Fruit fly (Drosophila melanogaster) whole organism, embryonic: ENCODE data around the gene bin.

Experiments
- Ada2b ChIP-seq: fragments of 200-800 bp; sonication (Bioruptor generic); IDR thresholded peaks from 2 replicates; pipeline ENCODE4 v1.3.6; 2022; ENCODE audit warnings: missing biosample characterization, missing genetic modification characterization
- CG10209 ChIP-seq: fragments of 200-800 bp; sonication (Bioruptor generic); optimal IDR thresholded peaks from 3 replicates; lab custom pipeline; 2017; ENCODE audit warnings: missing biosample characterization, mild to moderate bottlenecking, missing genetic modification characterization, missing genetic modification reagents
- CG1024 ChIP-seq: fragments of 200-800 bp; sonication (Bioruptor generic); IDR thresholded peaks from 2 replicates; pipeline ENCODE4 v1.3.6; 2022; ENCODE audit warnings: missing biosample characterization, missing genetic modification characterization
- CG11085 ChIP-seq: fragments of 200-800 bp; sonication (Bioruptor generic); IDR thresholded peaks from 2 replicates; pipeline ENCODE4 v1.3.6; 2022; ENCODE audit warnings: missing biosample characterization, missing genetic modification characterization
- CG12104 ChIP-seq: fragments of 200-800 bp; sonication (Bioruptor generic); optimal IDR thresholded peaks from 3 replicates; lab custom pipeline; 2016; ENCODE audit warnings: missing biosample characterization, missing genetic modification characterization
- CG13287 ChIP-seq: fragments of 200-800 bp; sonication (Bioruptor generic); IDR thresholded peaks from 2 replicates; pipeline ENCODE4 v1.3.6; 2022; ENCODE audit warnings: missing biosample characterization, missing genetic modification characterization; ENCODE audit not compliant: partially characterized antibody
- CG15269 ChIP-seq: fragments of 200-800 bp; sonication (Bioruptor generic); optimal IDR thresholded peaks from 2 replicates; lab custom pipeline; 2018; ENCODE audit warnings: missing biosample characterization, mild to moderate bottlenecking, missing genetic modification characterization, moderate library complexity
- CG1529 ChIP-seq: fragments of 200-800 bp; sonication (Bioruptor generic); optimal IDR thresholded peaks from 3 replicates; lab custom pipeline; 2018; ENCODE audit warnings: missing biosample characterization, missing genetic modification characterization
- CG16863 ChIP-seq: fragments of 200-800 bp; sonication (Bioruptor generic); optimal IDR thresholded peaks from 3 replicates; lab custom pipeline; 2016; ENCODE audit warnings: missing biosample characterization, missing genetic modification characterization
- CG2116 ChIP-seq: fragments of 200-800 bp; sonication (Bioruptor generic); optimal IDR thresholded peaks from 3 replicates; lab custom pipeline; 2018; ENCODE audit warnings: missing biosample characterization, mild to moderate bottlenecking, missing genetic modification characterization
- CG2129 ChIP-seq: fragments of 200-800 bp; sonication (Bioruptor generic); IDR thresholded peaks from 2 replicates; pipeline ENCODE4 v1.3.6; 2022; ENCODE audit warnings: missing biosample characterization, missing genetic modification characterization; ENCODE audit not compliant: partially characterized antibody
- CG30431 ChIP-seq: fragments of 200-800 bp; sonication (Bioruptor generic); optimal IDR thresholded peaks from 2 replicates; lab custom pipeline; 2017; ENCODE audit warnings: missing biosample characterization, missing genetic modification characterization
- CG3407 ChIP-seq: fragments of 200-800 bp; sonication (Bioruptor generic); optimal IDR thresholded peaks from 2 replicates; lab custom pipeline; 2018; ENCODE audit warnings: missing biosample characterization, mild to moderate bottlenecking, missing genetic modification characterization
- CG3838 ChIP-seq: fragments of 200-800 bp; sonication (Bioruptor generic); optimal IDR thresholded peaks from 3 replicates; lab custom pipeline; 2016; ENCODE audit warnings: missing biosample characterization, missing genetic modification characterization
- CG4360 ChIP-seq: fragments of 200-800 bp; sonication (Bioruptor generic); IDR thresholded peaks from 2 replicates; pipeline ENCODE4 v1.3.6; 2022; ENCODE audit warnings: missing biosample characterization, missing genetic modification characterization
- CG4730 ChIP-seq: fragments of 200-800 bp; sonication (Bioruptor generic); IDR thresholded peaks from 2 replicates; pipeline ENCODE4 v1.3.6; 2022; ENCODE audit warnings: missing biosample characterization, missing genetic modification characterization
- CG4854 ChIP-seq: fragments of 200-800 bp; sonication (Bioruptor generic); optimal IDR thresholded peaks from 2 replicates; lab custom pipeline; 2016; ENCODE audit warnings: missing biosample characterization, missing genetic modification characterization, inconsistent platforms
- CG5245 ChIP-seq: fragments of 200-800 bp; sonication (Bioruptor generic); optimal IDR thresholded peaks from 3 replicates; lab custom pipeline; 2016; ENCODE audit warnings: missing biosample characterization, missing genetic modification characterization
- CG7271 ChIP-seq: fragments of 200-800 bp; sonication (Bioruptor generic); optimal IDR thresholded peaks from 2 replicates; lab custom pipeline; 2018; ENCODE audit warnings: missing biosample characterization, mild to moderate bottlenecking, missing genetic modification characterization, moderate library complexity
- CG7556 ChIP-seq: fragments of 200-800 bp; sonication (Bioruptor generic); optimal IDR thresholded peaks from 2 replicates; lab custom pipeline; 2017; ENCODE audit warnings: missing biosample characterization, mild to moderate bottlenecking, missing genetic modification characterization
- CG8388 ChIP-seq: fragments of 200-800 bp; sonication (Bioruptor generic); optimal IDR thresholded peaks from 2 replicates; lab custom pipeline; 2019; ENCODE audit warnings: missing biosample characterization, mild to moderate bottlenecking, missing genetic modification characterization, moderate library complexity
- CG8765 ChIP-seq: fragments of 200-800 bp; sonication (Bioruptor generic); IDR thresholded peaks from 2 replicates; pipeline ENCODE4 v1.3.6; 2022; ENCODE audit warnings: missing biosample characterization, missing genetic modification characterization
- CG9609 ChIP-seq: fragments of 200-800 bp; sonication (Bioruptor generic); optimal IDR thresholded peaks from 3 replicates; lab custom pipeline; 2016; ENCODE audit warnings: missing biosample characterization, missing genetic modification characterization
- Dfd ChIP-seq, 2 experiments: fragments of >200 bp; optimal IDR thresholded peaks; 2 replicates each; lab custom pipeline; 2017; ENCODE audit warnings: missing biosample characterization in 2 of 2, missing genetic modification characterization in 2 of 2
- Gsc ChIP-seq: fragments of 200-800 bp; sonication (Bioruptor generic); IDR thresholded peaks from 2 replicates; pipeline ENCODE4 v1.3.6; 2022; ENCODE audit warnings: missing biosample characterization, missing genetic modification characterization
- HmgD ChIP-seq: fragments of 200-800 bp; sonication (Bioruptor generic); optimal IDR thresholded peaks from 3 replicates; lab custom pipeline; 2016; ENCODE audit warnings: missing biosample characterization, missing genetic modification characterization
- Hr39 ChIP-seq: fragments of >200 bp; optimal IDR thresholded peaks from 2 replicates; lab custom pipeline; 2017
- Hr78 ChIP-seq, 2 experiments: fragments of 200-800 bp in 1 of 2; fragments of >200 bp in 1 of 2; sonication (Bioruptor generic) in 1 of 2; optimal IDR thresholded peaks; 2 replicates each; lab custom pipeline; 2017 to 2019; ENCODE audit warnings: missing biosample characterization in 2 of 2, missing genetic modification characterization in 2 of 2, mild to moderate bottlenecking in 1 of 2, moderate library complexity in 1 of 2
- Lim3 ChIP-seq: fragments of 200-800 bp; sonication (Bioruptor generic); IDR thresholded peaks from 2 replicates; pipeline ENCODE4 v1.3.6; 2022; ENCODE audit warnings: missing biosample characterization, missing genetic modification characterization
- MBD-R2 ChIP-seq: fragments of 200-800 bp; sonication (Bioruptor generic); IDR thresholded peaks from 2 replicates; pipeline ENCODE4 v1.3.6; 2022; ENCODE audit warnings: missing biosample characterization, missing genetic modification characterization
- TFAM ChIP-seq: fragments of 200-800 bp; sonication (Bioruptor generic); optimal IDR thresholded peaks from 2 replicates; lab custom pipeline; 2017; ENCODE audit warnings: missing biosample characterization, missing genetic modification characterization, inconsistent platforms
- YL-1 ChIP-seq: fragments of 200-800 bp; sonication (Bioruptor generic); optimal IDR thresholded peaks from 3 replicates; lab custom pipeline; 2017; ENCODE audit warnings: missing biosample characterization, mild to moderate bottlenecking, missing genetic modification characterization
- ap ChIP-seq: fragments of 200-800 bp; sonication (Bioruptor generic); IDR thresholded peaks from 2 replicates; pipeline ENCODE4 v1.3.6; 2022; ENCODE audit warnings: missing biosample characterization, missing genetic modification characterization
- cas ChIP-seq: fragments of 200-800 bp; sonication (Bioruptor generic); IDR thresholded peaks from 2 replicates; pipeline ENCODE4 v1.3.6; 2022; ENCODE audit warnings: missing biosample characterization, missing genetic modification characterization
- dan ChIP-seq: fragments of 200-800 bp; sonication (Bioruptor generic); IDR thresholded peaks from 2 replicates; pipeline ENCODE4 v1.3.6; 2022; ENCODE audit warnings: missing biosample characterization, missing genetic modification characterization
- fd64A ChIP-seq: fragments of 200-800 bp; sonication (Bioruptor generic); optimal IDR thresholded peaks from 3 replicates; lab custom pipeline; 2018; ENCODE audit warnings: missing biosample characterization, mild to moderate bottlenecking, missing genetic modification characterization
- fd96Cb ChIP-seq: fragments of 200-800 bp; sonication (Bioruptor generic); optimal IDR thresholded peaks from 2 replicates; lab custom pipeline; 2018; ENCODE audit warnings: missing biosample characterization, mild to moderate bottlenecking, missing genetic modification characterization, moderate library complexity
- gt ChIP-seq: fragments of 200-800 bp; sonication (Bioruptor generic); IDR thresholded peaks from 2 replicates; pipeline ENCODE4 v1.3.6; 2022; ENCODE audit warnings: missing biosample characterization, missing genetic modification characterization
- ham ChIP-seq: fragments of 200-800 bp; sonication (Bioruptor generic); IDR thresholded peaks from 2 replicates; pipeline ENCODE4 v1.3.6; 2022; ENCODE audit warnings: missing biosample characterization, missing genetic modification characterization
- inv ChIP-seq: fragments of 200-800 bp; sonication (Bioruptor generic); IDR thresholded peaks from 2 replicates; pipeline ENCODE4 v1.3.6; 2022; ENCODE audit warnings: missing biosample characterization, missing genetic modification characterization; ENCODE audit not compliant: partially characterized antibody
- lmd ChIP-seq: fragments of 200-800 bp; sonication (Bioruptor generic); IDR thresholded peaks from 2 replicates; pipeline ENCODE4 v1.3.6; 2022; ENCODE audit warnings: missing biosample characterization, missing genetic modification characterization
- maf-S ChIP-seq: fragments of 200-800 bp; sonication (Bioruptor generic); optimal IDR thresholded peaks from 2 replicates; lab custom pipeline; 2016; ENCODE audit warnings: missing biosample characterization, missing genetic modification characterization
- phol ChIP-seq: fragments of 200-800 bp; sonication (Bioruptor generic); optimal IDR thresholded peaks from 3 replicates; lab custom pipeline; 2018; ENCODE audit warnings: missing biosample characterization, mild to moderate bottlenecking, missing genetic modification characterization, moderate library complexity
- pum ChIP-seq: fragments of 200-800 bp; sonication (Bioruptor generic); optimal IDR thresholded peaks from 2 replicates; lab custom pipeline; 2016; ENCODE audit warnings: missing biosample characterization, missing genetic modification characterization
- sima ChIP-seq: fragments of 200-800 bp; sonication (Bioruptor generic); optimal IDR thresholded peaks from 2 replicates; lab custom pipeline; 2016; ENCODE audit warnings: missing biosample characterization, missing genetic modification characterization
- sqz ChIP-seq: fragments of 200-800 bp; sonication (Bioruptor generic); optimal IDR thresholded peaks from 3 replicates; lab custom pipeline; 2018; ENCODE audit warnings: missing biosample characterization, mild to moderate bottlenecking, missing genetic modification characterization
- ssp ChIP-seq: fragments of 200-800 bp; sonication (Bioruptor generic); IDR thresholded peaks from 2 replicates; pipeline ENCODE4 v1.3.6; 2022; ENCODE audit warnings: missing biosample characterization, missing genetic modification characterization
- toy ChIP-seq: fragments of 200-800 bp; sonication (Bioruptor generic); IDR thresholded peaks from 2 replicates; pipeline ENCODE4 v1.3.6; 2022; ENCODE audit warnings: missing biosample characterization, missing genetic modification characterization
- unpg ChIP-seq: fragments of 200-800 bp; sonication (Bioruptor generic); optimal IDR thresholded peaks from 3 replicates; lab custom pipeline; 2018; ENCODE audit warnings: missing biosample characterization, mild to moderate bottlenecking, missing genetic modification characterization, moderate library complexity
- usp ChIP-seq: fragments of >200 bp; optimal IDR thresholded peaks from 2 replicates; lab custom pipeline; 2017; ENCODE audit warnings: missing biosample characterization, missing genetic modification characterization
- vnd ChIP-seq: fragments of 200-800 bp; sonication (Bioruptor generic); IDR thresholded peaks from 3 replicates; pipeline ENCODE4 v1.3.6; 2022; ENCODE audit warnings: missing biosample characterization, missing genetic modification characterization; ENCODE audit not compliant: partially characterized antibody
- vvl ChIP-seq: fragments of 200-800 bp; sonication (Bioruptor generic); IDR thresholded peaks from 2 replicates; pipeline ENCODE4 v1.3.6; 2022; ENCODE audit warnings: missing biosample characterization, missing genetic modification characterization

The bin gene

dm6 chr3L:7008351-7008750, 17.9 kb downstream of the bin start (continued):
- TF ChIP-seq ap (GFP tag; lab: Robert Waterston, UW): peak; percentile 66
- 0 out of 2 replicates have a peak, but pooled peaks have one; percentile 25 for TF ChIP-seq Gsc (GFP tag; lab: Robert Waterston, UW)
- TF ChIP-seq CG2116 (GFP tag; lab: Kevin White, UChicago): peak; percentile 43
- TF ChIP-seq HmgD (GFP tag; lab: Kevin White, UChicago): no peak
- peak; percentile 75 for TF ChIP-seq unpg (GFP tag; lab: Kevin White, UChicago)
- TF ChIP-seq CG13287: no peak
- no peak for TF ChIP-seq sima (GFP tag; lab: Kevin White, UChicago)
- peak; percentile 70 for TF ChIP-seq Ada2b (GFP tag; lab: Robert Waterston, UW)
- peak; percentile 1 for TF ChIP-seq TFAM (GFP tag; lab: Kevin White, UChicago)
- peak; percentile 55; the same call in 1 of the 2 replicates for TF ChIP-seq gt (GFP tag; lab: Robert Waterston, UW)
- TF ChIP-seq CG11085: peak; percentile 35; the same call in 1 of the 2 replicates
- peak; percentile 87 for TF ChIP-seq CG12104 (GFP tag; lab: Kevin White, UChicago)
- TF ChIP-seq toy (GFP tag; lab: Robert Waterston, UW): no peak
- TF ChIP-seq CG3838: peak; percentile 45
- no peak for TF ChIP-seq vnd (GFP tag; lab: Robert Waterston, UW)
- peak; percentile 87 for TF ChIP-seq CG10209
- no peak for TF ChIP-seq MBD-R2 (GFP tag; lab: Robert Waterston, UW)
- peak; percentile 21 for TF ChIP-seq CG4854 (GFP tag; lab: Kevin White, UChicago)
- TF ChIP-seq lmd (GFP tag; lab: Robert Waterston, UW): peak; percentile 78
- no peak for TF ChIP-seq CG8765 (GFP tag; lab: Robert Waterston, UW)
- TF ChIP-seq inv: no peak
- TF ChIP-seq fd96Cb (tag; lab: Kevin White, UChicago): peak; percentile 92
- peak; percentile 81 for TF ChIP-seq vvl
- TF ChIP-seq CG7271 (tag; lab: Kevin White, UChicago): no peak
- TF ChIP-seq CG4360 (GFP tag; lab: Robert Waterston, UW): peak; percentile 51
- TF ChIP-seq Hr78 (GFP tag; optimal IDR thresholded peaks at IDR 0.05; lab: Kevin White, UChicago): peak in 1 of 2 experiments; percentile 91
- TF ChIP-seq ssp (GFP tag; lab: Robert Waterston, UW): peak; percentile 48
- TF ChIP-seq CG3407 (GFP tag; lab: Kevin White, UChicago): peak; percentile 55
- no peak for TF ChIP-seq Lim3
- TF ChIP-seq usp (GFP tag; lab: Kevin White, UChicago): no peak
- peak; percentile 87 for TF ChIP-seq CG1529 (GFP tag; lab: Kevin White, UChicago)
- TF ChIP-seq CG2129 (GFP tag; lab: Robert Waterston, UW): no peak
- no peak for TF ChIP-seq Dfd (GFP tag; optimal IDR thresholded peaks at IDR 0.05; lab: Kevin White, UChicago)
- TF ChIP-seq phol (tag; lab: Kevin White, UChicago): peak; percentile 96
- peak; percentile 25 for TF ChIP-seq CG9609 (GFP tag; lab: Kevin White, UChicago)
- TF ChIP-seq CG30431 (GFP tag; lab: Kevin White, UChicago): peak; percentile 24
- TF ChIP-seq ham: no peak
- peak; percentile 83 for TF ChIP-seq sqz (GFP tag; lab: Kevin White, UChicago)
- no peak for TF ChIP-seq CG1024 (GFP tag; lab: Robert Waterston, UW)
- peak; percentile 25 for TF ChIP-seq YL-1
- peak; percentile 59 for TF ChIP-seq CG5245 (GFP tag; lab: Kevin White, UChicago)
- TF ChIP-seq dan (GFP tag; lab: Robert Waterston, UW): no peak
- TF ChIP-seq CG7556 (GFP tag; lab: Kevin White, UChicago): peak; percentile 91
- no peak for TF ChIP-seq maf-S (GFP tag; lab: Kevin White, UChicago)
- peak; percentile 81 for TF ChIP-seq CG8388
- TF ChIP-seq Hr39: no peak
- TF ChIP-seq fd64A (GFP tag; lab: Kevin White, UChicago): no peak
- TF ChIP-seq CG4730 (GFP tag; lab: Robert Waterston, UW): peak; percentile 59
- peak; percentile 51 for TF ChIP-seq CG16863 (GFP tag; lab: Kevin White, UChicago)
- TF ChIP-seq cas (GFP tag; lab: Robert Waterston, UW): 0 out of 2 replicates have a peak, but pooled peaks have one; percentile 17
- peak; percentile 93 for TF ChIP-seq CG15269 (tag; lab: Kevin White, UChicago)
- TF ChIP-seq pum: peak; percentile 44
